Worm (Caenorhabditis elegans) whole organism, L2 larva: ENCODE results near the gene sql-1.

ENCODE experiments used
- C34F6.9 ChIP-seq: fragments of 150-350 bp; optimal IDR thresholded peaks from 2 replicates; lab custom pipeline; 2014; ENCODE audit warnings: missing biosample characterization, missing genetic modification characterization
- F13H6.1 ChIP-seq: sonication (generic microtip); optimal IDR thresholded peaks from 2 replicates; lab custom pipeline; 2016; ENCODE audit warnings: missing genetic modification characterization, missing compliant biosample characterization
- Y55F3AM.14 ChIP-seq: fragments of 200-800 bp; sonication (Bioruptor generic); optimal IDR thresholded peaks from 2 replicates; lab custom pipeline; 2018; ENCODE audit warnings: mild to moderate bottlenecking, missing genetic modification characterization, missing compliant biosample characterization
- ZK546.5 ChIP-seq: sonication (generic microtip); optimal IDR thresholded peaks from 2 replicates; lab custom pipeline; 2017; ENCODE audit warnings: missing biosample characterization, missing genetic modification characterization
- aly-2 ChIP-seq: fragments of 150-350 bp; optimal IDR thresholded peaks from 2 replicates; lab custom pipeline; 2014; ENCODE audit warnings: missing biosample characterization, missing genetic modification characterization
- blmp-1 ChIP-seq: sonication (generic microtip); optimal IDR thresholded peaks from 2 replicates; lab custom pipeline; 2017; ENCODE audit warnings: missing genetic modification characterization, mild to moderate bottlenecking, missing compliant biosample characterization, antibody characterized with exemption, moderate library complexity; ENCODE audit not compliant: insufficient read depth
- ceh-16 ChIP-seq: fragments of 150-350 bp; optimal IDR thresholded peaks from 2 replicates; lab custom pipeline; 2014; ENCODE audit warnings: missing biosample characterization, missing genetic modification characterization
- ceh-82 ChIP-seq: fragments of 150-350 bp; optimal IDR thresholded peaks from 2 replicates; lab custom pipeline; 2014; ENCODE audit warnings: missing biosample characterization, missing genetic modification characterization
- crh-2 ChIP-seq: sonication (generic microtip); optimal IDR thresholded peaks from 2 replicates; lab custom pipeline; 2017; ENCODE audit warnings: missing biosample characterization, missing genetic modification characterization
- dmd-4 ChIP-seq: sonication (generic microtip); optimal IDR thresholded peaks from 2 replicates; lab custom pipeline; 2017; ENCODE audit warnings: missing biosample characterization, missing genetic modification characterization
- egl-27 ChIP-seq: sonication (generic microtip); optimal IDR thresholded peaks from 3 replicates; lab custom pipeline; 2017; ENCODE audit warnings: missing biosample characterization, missing genetic modification reagents, missing genetic modification characterization
- elt-3 ChIP-seq: sonication (generic microtip); optimal IDR thresholded peaks from 2 replicates; lab custom pipeline; 2017; ENCODE audit warnings: missing biosample characterization, missing genetic modification characterization
- fos-1 ChIP-seq: fragments of 150-350 bp; optimal IDR thresholded peaks from 2 replicates; lab custom pipeline; 2014; ENCODE audit warnings: missing biosample characterization, missing genetic modification characterization
- gmeb-1 ChIP-seq: fragments of 150-350 bp; optimal IDR thresholded peaks from 2 replicates; lab custom pipeline; 2014; ENCODE audit warnings: missing biosample characterization, missing genetic modification characterization
- lin-13 ChIP-seq: fragments of 150-350 bp; optimal IDR thresholded peaks from 2 replicates; lab custom pipeline; 2014; ENCODE audit warnings: missing biosample characterization, missing genetic modification reagents, missing genetic modification characterization
- lin-39 ChIP-seq: fragments of 150-350 bp; optimal IDR thresholded peaks from 2 replicates; lab custom pipeline; 2014; ENCODE audit warnings: missing biosample characterization, missing genetic modification reagents, missing genetic modification characterization
- lsy-2 ChIP-seq, 2 experiments: fragments of 150-350 bp in 1 of 2; sonication (generic microtip) in 1 of 2; optimal IDR thresholded peaks; 2 replicates each; lab custom pipeline; 2014 to 2017; ENCODE audit warnings: missing biosample characterization in 2 of 2, missing genetic modification characterization in 2 of 2
- mab-5 ChIP-seq: fragments of 150-350 bp; optimal IDR thresholded peaks from 2 replicates; lab custom pipeline; 2014; ENCODE audit warnings: missing biosample characterization, missing genetic modification characterization
- mbf-1 ChIP-seq: sonication (generic microtip); optimal IDR thresholded peaks from 2 replicates; lab custom pipeline; 2017; ENCODE audit warnings: missing biosample characterization, missing genetic modification characterization
- mdl-1 ChIP-seq, 2 experiments: fragments of 150-350 bp in 1 of 2; sonication (generic microtip) in 1 of 2; optimal IDR thresholded peaks; 2 replicates each; lab custom pipeline; 2017; ENCODE audit warnings: missing biosample characterization in 2 of 2, missing genetic modification characterization in 2 of 2
- nhr-10 ChIP-seq: sonication (generic microtip); optimal IDR thresholded peaks from 2 replicates; lab custom pipeline; 2017; ENCODE audit warnings: missing biosample characterization, missing genetic modification characterization
- nhr-12 ChIP-seq: fragments of 150-350 bp; optimal IDR thresholded peaks from 2 replicates; lab custom pipeline; 2014; ENCODE audit warnings: missing biosample characterization, missing genetic modification characterization
- nhr-129 ChIP-seq: fragments of 150-350 bp; optimal IDR thresholded peaks from 2 replicates; lab custom pipeline; 2014; ENCODE audit warnings: missing biosample characterization, missing genetic modification characterization
- nhr-21 ChIP-seq: fragments of 150-350 bp; optimal IDR thresholded peaks from 2 replicates; lab custom pipeline; 2014; ENCODE audit warnings: missing biosample characterization, missing genetic modification characterization
- nhr-23 ChIP-seq: fragments of 150-350 bp; optimal IDR thresholded peaks from 2 replicates; lab custom pipeline; 2014; ENCODE audit warnings: missing biosample characterization, missing genetic modification reagents, missing genetic modification characterization
- nhr-25 ChIP-seq: fragments of 150-350 bp; sonication (generic microtip); optimal IDR thresholded peaks from 3 replicates; lab custom pipeline; 2014; ENCODE audit warnings: missing biosample characterization, missing genetic modification characterization
- nhr-6 ChIP-seq: fragments of 150-350 bp; optimal IDR thresholded peaks from 2 replicates; lab custom pipeline; 2014; ENCODE audit warnings: missing biosample characterization, missing genetic modification characterization
- sem-4 ChIP-seq: fragments of 150-350 bp; optimal IDR thresholded peaks from 2 replicates; lab custom pipeline; 2014; ENCODE audit warnings: missing biosample characterization, missing genetic modification reagents, missing genetic modification characterization
- sma-3 ChIP-seq: sonication (generic microtip); optimal IDR thresholded peaks from 2 replicates; lab custom pipeline; 2016; ENCODE audit warnings: missing genetic modification reagents, missing genetic modification characterization, missing compliant biosample characterization
- sma-9 ChIP-seq, 2 experiments: fragments of 150-350 bp in 1 of 2; sonication (generic microtip) in 1 of 2; optimal IDR thresholded peaks; 2 replicates each; lab custom pipeline; 2014 to 2016; ENCODE audit warnings: missing genetic modification characterization in 2 of 2, mild to moderate bottlenecking in 1 of 2, missing biosample characterization in 1 of 2, missing compliant biosample characterization in 1 of 2, missing genetic modification reagents in 1 of 2, moderate library complexity in 1 of 2
- snpc-4 ChIP-seq: fragments of 150-350 bp; optimal IDR thresholded peaks from 2 replicates; lab custom pipeline; 2014; ENCODE audit warnings: missing biosample characterization, missing genetic modification characterization
- unc-39 ChIP-seq: fragments of 150-350 bp; optimal IDR thresholded peaks from 2 replicates; lab custom pipeline; 2014; ENCODE audit warnings: missing biosample characterization, missing genetic modification characterization
- unc-55 ChIP-seq: fragments of 150-350 bp; sonication (generic microtip); optimal IDR thresholded peaks from 3 replicates; lab custom pipeline; 2014; ENCODE audit warnings: missing biosample characterization, missing genetic modification reagents, missing genetic modification characterization
- unc-62 ChIP-seq: fragments of 150-350 bp; optimal IDR thresholded peaks from 2 replicates; lab custom pipeline; 2014; ENCODE audit warnings: missing biosample characterization, missing genetic modification reagents, missing genetic modification characterization
- zag-1 ChIP-seq: fragments of 150-350 bp; optimal IDR thresholded peaks from 2 replicates; lab custom pipeline; 2014; ENCODE audit warnings: missing biosample characterization, missing genetic modification characterization
- ztf-11 ChIP-seq: sonication (generic microtip); optimal IDR thresholded peaks from 2 replicates; lab custom pipeline; 2017; ENCODE audit warnings: missing biosample characterization, missing genetic modification characterization
- ztf-4 ChIP-seq: fragments of 150-350 bp; optimal IDR thresholded peaks from 2 replicates; lab custom pipeline; 2014; ENCODE audit warnings: missing biosample characterization, missing genetic modification characterization

Gene sql-1

ce11 chrIII:12548441-12548840 is 49.1 kb downstream of the sql-1 start:
- TF ChIP-seq sma-3 (GFP tag; lab: Kevin White, UChicago) (peak; percentile 31), sma-9 (GFP tag; optimal IDR thresholded peaks at IDR 0.05; lab: Kevin White, UChicago) (peak; percentile 5), sma-9 (tag; optimal IDR thresholded peaks at IDR 0.05; lab: Kevin White, UChicago) (no peak), blmp-1 (tag; lab: Kevin White, UChicago) (peak; percentile 35), zag-1 (no peak), fos-1 (peak; percentile 86), crh-2 (peak; percentile 57)
- TF ChIP-seq, all 48 proteins: peak for 5

- TF ChIP-seq sma-9 (GFP tag; optimal IDR thresholded peaks at IDR 0.05; lab: Kevin White, UChicago) (peak; percentile 86), sma-9 (tag; optimal IDR thresholded peaks at IDR 0.05; lab: Kevin White, UChicago) (no peak), ZK546.5 (no peak), crh-2 (peak; percentile 82), nhr-25 (tag; lab: Kevin White, UChicago) (peak; percentile 82), mab-5 (tag; lab: Kevin White, UChicago) (no peak), mdl-1 (tag; optimal IDR thresholded peaks at IDR 0.05; lab: Kevin White, UChicago) (peak in 1 of 2 experiments; percentile 63), elt-3 (tag; lab: Kevin White, UChicago) (no peak), lin-13 (GFP tag; lab: Kevin White, UChicago) (peak; percentile 22), nhr-129 (tag; lab: Kevin White, UChicago) (peak; percentile 64), nhr-10 (tag; lab: Kevin White, UChicago) (no peak), Y55F3AM.14 (peak; percentile 82), blmp-1 (tag; lab: Kevin White, UChicago) (peak; percentile 85), gmeb-1 (tag; lab: Kevin White, UChicago) (peak; percentile 84), lsy-2 (tag; optimal IDR thresholded peaks at IDR 0.05; lab: Kevin White, UChicago) (peak in 1 of 2 experiments; percentile 69), ztf-4 (tag; lab: Kevin White, UChicago) (peak; percentile 74), F13H6.1 (tag; lab: Kevin White, UChicago) (peak; percentile 62), egl-27 (tag; lab: Kevin White, UChicago) (peak; percentile 33), C34F6.9 (tag; lab: Kevin White, UChicago) (peak; percentile 23), sma-3 (GFP tag; lab: Kevin White, UChicago) (peak; percentile 76), sem-4 (tag; lab: Kevin White, UChicago) (peak; percentile 70), mbf-1 (tag; lab: Kevin White, UChicago) (no peak), nhr-21 (tag; lab: Kevin White, UChicago) (peak; percentile 95), lin-39 (no peak), fos-1 (peak; percentile 81), nhr-6 (peak; percentile 67)
Observed at ce11 chrIII:12549657-12550056, 50.3 kb downstream of the sql-1 start.

DNA sequence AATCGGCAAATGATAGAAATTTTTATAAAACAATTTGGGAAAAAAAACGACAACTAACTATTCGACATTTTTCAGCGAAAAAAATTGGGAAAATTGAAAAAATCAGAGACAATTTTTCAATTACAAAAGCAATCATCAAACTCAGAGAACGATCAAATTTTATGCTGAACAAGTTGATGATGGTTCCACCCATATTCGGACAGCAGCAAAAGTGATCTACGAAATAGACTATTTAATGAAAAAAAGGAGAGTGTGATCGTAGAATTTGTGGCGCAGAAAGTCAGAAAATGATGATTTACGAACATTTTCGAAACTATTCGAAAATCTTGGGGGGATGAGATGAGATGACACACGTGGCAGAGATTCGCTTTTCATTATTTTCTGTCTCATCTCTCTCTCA is 51.9 kb downstream of the sql-1 start:
- TF ChIP-seq ZK546.5 (no peak), sma-3 (GFP tag; lab: Kevin White, UChicago) (peak; percentile 46), blmp-1 (tag; lab: Kevin White, UChicago) (peak; percentile 0), nhr-21 (tag; lab: Kevin White, UChicago) (peak; percentile 5), C34F6.9 (tag; lab: Kevin White, UChicago) (peak; percentile 73), mab-5 (tag; lab: Kevin White, UChicago) (no peak), snpc-4 (tag; lab: Kevin White, UChicago) (no peak), fos-1 (no peak), sem-4 (tag; lab: Kevin White, UChicago) (no peak), dmd-4 (no peak), crh-2 (peak; percentile 25), nhr-12 (no peak), sma-9 (GFP tag; optimal IDR thresholded peaks at IDR 0.05; lab: Kevin White, UChicago) (peak; percentile 45), sma-9 (tag; optimal IDR thresholded peaks at IDR 0.05; lab: Kevin White, UChicago) (no peak), unc-55 (GFP tag; lab: Kevin White, UChicago) (no peak)

- TF ChIP-seq nhr-12 (no peak), lsy-2 (tag; optimal IDR thresholded peaks at IDR 0.05; lab: Kevin White, UChicago) (peak in 1 of 2 experiments; percentile 72), lin-13 (GFP tag; lab: Kevin White, UChicago) (peak; percentile 29), unc-55 (GFP tag; lab: Kevin White, UChicago) (peak; percentile 58), unc-62 (GFP tag; lab: Kevin White, UChicago) (no peak), ztf-11 (tag; lab: Kevin White, UChicago) (no peak), egl-27 (tag; lab: Kevin White, UChicago) (peak; percentile 40), ztf-4 (tag; lab: Kevin White, UChicago) (peak; percentile 29), mdl-1 (tag; optimal IDR thresholded peaks at IDR 0.05; lab: Kevin White, UChicago) (peak; percentile 65 to 85), ceh-16 (tag; lab: Kevin White, UChicago) (no peak), C34F6.9 (tag; lab: Kevin White, UChicago) (peak; percentile 81), nhr-23 (tag; lab: Kevin White, UChicago) (no peak), aly-2 (tag; lab: Kevin White, UChicago) (no peak), zag-1 (peak; percentile 68), nhr-129 (tag; lab: Kevin White, UChicago) (peak; percentile 70), sma-9 (GFP tag; optimal IDR thresholded peaks at IDR 0.05; lab: Kevin White, UChicago) (peak; percentile 79), sma-9 (tag; optimal IDR thresholded peaks at IDR 0.05; lab: Kevin White, UChicago) (no peak), F13H6.1 (tag; lab: Kevin White, UChicago) (peak; percentile 88), unc-39 (tag; lab: Kevin White, UChicago) (no peak), crh-2 (peak; percentile 13), ceh-82 (tag; lab: Kevin White, UChicago) (no peak), Y55F3AM.14 (peak; percentile 42), sem-4 (tag; lab: Kevin White, UChicago) (peak; percentile 83), blmp-1 (tag; lab: Kevin White, UChicago) (no peak)
Observed at ce11 chrIII:12556104-12556503, 56.7 kb downstream of the sql-1 start.
